Worm (Caenorhabditis elegans) whole organism, L1 larva: ENCODE data around the gene F57B9.8.

Source experiments
- ama-1 ChIP-seq: fragments of 150-350 bp; optimal IDR thresholded peaks from 2 replicates; lab custom pipeline; 2014
- pag-3 ChIP-seq: sonication (generic microtip); optimal IDR thresholded peaks from 2 replicates; lab custom pipeline; 2017; ENCODE audit warnings: missing genetic modification characterization, mild to moderate bottlenecking, missing compliant biosample characterization, antibody characterized with exemption, borderline replicate concordance; ENCODE audit not compliant: insufficient read depth

ce11 chrIII:6898518-6898917 is 36.6 kb downstream of the F57B9.8 start:
- TF ChIP-seq ama-1 (lab: Kevin White, UChicago) (no peak), pag-3 (tag; lab: Kevin White, UChicago) (no peak)
